Worm (Caenorhabditis elegans): ENCODE data around the gene gcc-1.

The gcc-1 gene

ce11 chrX:3114306-3115133, 45.2 kb upstream of the gcc-1 start, which contains the start of gene gpd-2 (continued):
- TF ChIP-seq arid-1 (GFP tag; conservative IDR thresholded peaks at IDR 0.05) (no peak), zag-1 (tag; optimal IDR thresholded peaks at IDR 0.05) (no peak), mxl-3 (GFP tag; optimal IDR thresholded peaks at IDR 0.05) (no peak), lin-15B (tag; optimal IDR thresholded peaks at IDR 0.05) (no peak), F26F4.8 (GFP tag; conservative IDR thresholded peaks at IDR 0.05) (no peak), skn-1 (tag; optimal IDR thresholded peaks at IDR 0.05) (no peak), nhr-6 (tag; optimal IDR thresholded peaks at IDR 0.05) (peak; percentile 41)

- TF ChIP-seq mes-2 (tag; optimal IDR thresholded peaks at IDR 0.05; ENCODE audit: poor library complexity, severe bottlenecking) (peak; percentile 24), dve-1 (tag; optimal IDR thresholded peaks at IDR 0.05; ENCODE audit: insufficient read depth) (peak; percentile 85), unc-62 (GFP tag; optimal IDR thresholded peaks at IDR 0.05 in 1 of 2) (peak in 1 of 2 experiments; percentile 93), unc-62 (tag; optimal IDR thresholded peaks at IDR 0.05) (no peak), hlh-11 (tag; optimal IDR thresholded peaks at IDR 0.05) (peak; percentile 63), lim-7 (GFP tag; IDR thresholded peaks at IDR 0.05) (no peak), pha-4 (GFP tag; IDR thresholded peaks at IDR 0.05) (no peak; the same call in 1 of the 2 replicates), pha-4 (tag; optimal IDR thresholded peaks at IDR 0.05) (peak; percentile 46), ctbp-1 (GFP tag; IDR thresholded peaks at IDR 0.05) (no peak), hlh-30 (tag; optimal IDR thresholded peaks at IDR 0.05; ENCODE audit: insufficient read depth) (peak; percentile 64), zfp-2 (tag; optimal IDR thresholded peaks at IDR 0.05) (no peak), egl-27 (tag; optimal IDR thresholded peaks at IDR 0.05) (no peak), nhr-11 (tag; optimal IDR thresholded peaks at IDR 0.05) (peak; percentile 48), ceh-44 (GFP tag; IDR thresholded peaks at IDR 0.05) (no peak), snpc-4 (tag; optimal IDR thresholded peaks at IDR 0.05) (no peak), gei-8 (GFP tag; optimal IDR thresholded peaks at IDR 0.05) (no peak), php-3 (GFP tag; IDR thresholded peaks at IDR 0.05) (peak; percentile 51; the same call in 1 of the 2 replicates), dmd-8 (GFP tag; IDR thresholded peaks at IDR 0.05) (no peak), lsy-2 (tag; optimal IDR thresholded peaks at IDR 0.05) (peak in 1 of 2 experiments; percentile 14), mxl-2 (GFP tag; conservative IDR thresholded peaks at IDR 0.05) (no peak), dmd-9 (GFP tag; IDR thresholded peaks at IDR 0.05) (no peak), spr-1 (tag; optimal IDR thresholded peaks at IDR 0.05) (no peak), F10B5.3 (tag; optimal IDR thresholded peaks at IDR 0.05) (no peak), F37D6.2 (tag; optimal IDR thresholded peaks at IDR 0.05) (no peak), cey-2 (tag; optimal IDR thresholded peaks at IDR 0.05; ENCODE audit: borderline replicate concordance, insufficient read depth) (no peak), fos-1 (tag; optimal IDR thresholded peaks at IDR 0.05) (no peak), mxl-3 (GFP tag; optimal IDR thresholded peaks at IDR 0.05) (no peak), ces-1 (GFP tag; optimal IDR thresholded peaks at IDR 0.05) (no peak), nhr-6 (tag; optimal IDR thresholded peaks at IDR 0.05) (no peak), sdz-12 (GFP tag; optimal IDR thresholded peaks at IDR 0.05) (no peak), zag-1 (tag; optimal IDR thresholded peaks at IDR 0.05) (no peak), daf-19 (GFP tag; conservative IDR thresholded peaks at IDR 0.05) (no peak), ceh-28 (tag; optimal IDR thresholded peaks at IDR 0.05) (peak; percentile 7), nhr-28 (tag; optimal IDR thresholded peaks at IDR 0.05) (peak; percentile 84), ceh-82 (tag; optimal IDR thresholded peaks at IDR 0.05) (no peak), daf-16 (GFP tag; optimal IDR thresholded peaks at IDR 0.05) (peak in 1 of 2 experiments; percentile 49), daf-16 (tag; optimal IDR thresholded peaks at IDR 0.05) (peak; percentile 88), duxl-1 (tag; optimal IDR thresholded peaks at IDR 0.05; ENCODE audit: poor library complexity) (no peak), Y75B8A.6 (GFP tag; IDR thresholded peaks at IDR 0.05) (no peak; the same call in 1 of the 2 replicates), ZK337.2 (GFP tag; IDR thresholded peaks at IDR 0.05) (no peak), daf-12 (tag; optimal IDR thresholded peaks at IDR 0.05) (no peak)
Measured at ce11 chrX:3115134-3116032, 44.4 kb upstream of the gcc-1 start.

Data from whole organism, L4 larva.